Fruit fly (Drosophila melanogaster): ENCODE measurements around the gene Boh2.

Boh2 gene

dm6 chr2L:11192691-11193090, 13.9 kb downstream of the Boh2 start (continued):
- TF ChIP-seq lola (GFP tag; optimal IDR thresholded peaks at IDR 0.05) (peak in 1 of 3 experiments; percentile 76), CG8359 (GFP tag; optimal IDR thresholded peaks at IDR 0.05; ENCODE audit: borderline replicate concordance) (peak; percentile 6), al (GFP tag; IDR thresholded peaks at IDR 0.05) (no peak), Med (GFP tag) (peak; percentile 80), CG1529 (GFP tag; optimal IDR thresholded peaks at IDR 0.05) (peak; percentile 73), D19A (tag; optimal IDR thresholded peaks at IDR 0.05) (peak; percentile 70), Sry-β (GFP tag; optimal IDR thresholded peaks at IDR 0.05) (no peak), pnt (GFP tag; optimal IDR thresholded peaks at IDR 0.05) (peak; percentile 60), CG34422 (GFP tag; IDR thresholded peaks at IDR 0.05) (peak; percentile 49; the same call in 2 of the 3 replicates), prd (optimal IDR thresholded peaks at IDR 0.05) (no peak), prd (GFP tag; IDR thresholded peaks at IDR 0.05) (peak; percentile 83), CG4424 (GFP tag; optimal IDR thresholded peaks at IDR 0.05) (peak; percentile 60), exex (tag; optimal IDR thresholded peaks at IDR 0.05) (no peak), kah (GFP tag; optimal IDR thresholded peaks at IDR 0.05) (no peak), E2f1 (GFP tag; IDR thresholded peaks at IDR 0.05) (peak; percentile 68), unpg (GFP tag; optimal IDR thresholded peaks at IDR 0.05) (peak; percentile 81), CG2889 (GFP tag; IDR thresholded peaks at IDR 0.05) (0 out of 3 replicates have a peak, but pooled peaks have one; percentile 13), dmrt11E (tag; optimal IDR thresholded peaks at IDR 0.05) (peak; percentile 85), dpn (GFP tag; optimal IDR thresholded peaks at IDR 0.05) (peak in 1 of 2 experiments; percentile 64), CG13424 (tag; optimal IDR thresholded peaks at IDR 0.05) (peak; percentile 70), CG13287 (GFP tag; IDR thresholded peaks at IDR 0.05; ENCODE audit: partially characterized antibody) (no peak), CG8765 (GFP tag; IDR thresholded peaks at IDR 0.05) (peak; percentile 36; the same call in 1 of the 2 replicates), CG3847 (GFP tag; IDR thresholded peaks at IDR 0.05) (0 out of 2 replicates have a peak, but pooled peaks have one; percentile 30), tup (GFP tag; optimal IDR thresholded peaks at IDR 0.05) (no peak), Myb (GFP tag; optimal IDR thresholded peaks at IDR 0.05) (peak; percentile 20), tap (tag; optimal IDR thresholded peaks at IDR 0.05) (peak; percentile 28), shn (GFP tag; optimal IDR thresholded peaks at IDR 0.05) (peak; percentile 34), CG14860 (GFP tag; IDR thresholded peaks at IDR 0.05; ENCODE audit: partially characterized antibody) (no peak), pho (GFP tag; optimal IDR thresholded peaks at IDR 0.05) (no peak), esg (GFP tag; conservative IDR thresholded peaks at IDR 0.05) (peak; percentile 13; the same call in 1 of the 2 replicates), scrt (GFP tag; optimal IDR thresholded peaks at IDR 0.05) (no peak), CG1602 (GFP tag; optimal IDR thresholded peaks at IDR 0.05) (peak; percentile 30), CG16815 (GFP tag; optimal IDR thresholded peaks at IDR 0.05) (peak; percentile 46), Hmr (GFP tag; optimal IDR thresholded peaks at IDR 0.05) (no peak), CG16813 (GFP tag; IDR thresholded peaks at IDR 0.05; ENCODE audit: partially characterized antibody) (no peak), CG30020 (tag; optimal IDR thresholded peaks at IDR 0.05) (no peak), Bdp1 (GFP tag; optimal IDR thresholded peaks at IDR 0.05) (peak; percentile 37), NfI (GFP tag; optimal IDR thresholded peaks at IDR 0.05) (peak; percentile 54), CG6683 (GFP tag; optimal IDR thresholded peaks at IDR 0.05) (no peak), Ptx1 (GFP tag; IDR thresholded peaks at IDR 0.05) (peak; percentile 57), Fer2 (tag; optimal IDR thresholded peaks at IDR 0.05) (no peak)

DNA sequence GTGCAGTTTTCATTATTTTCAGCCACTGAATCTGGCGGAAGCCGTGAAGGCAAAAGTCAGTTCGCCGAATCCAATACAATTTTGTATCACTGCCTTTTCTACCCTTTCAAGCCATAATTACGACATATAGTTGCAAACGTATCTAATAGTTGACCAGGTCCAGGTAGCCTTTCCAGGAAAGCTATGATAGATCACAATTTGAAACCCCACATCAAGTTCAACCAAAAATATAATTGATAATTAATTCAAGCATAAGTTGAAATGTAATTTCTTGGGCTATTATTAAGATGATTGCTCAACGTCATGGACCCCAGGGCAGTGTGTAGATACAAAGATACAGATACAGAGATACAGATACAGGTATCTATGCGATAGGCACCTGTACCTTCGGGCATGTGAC, 17.4 kb downstream of the Boh2 start:
- peak; percentile 65 for TF ChIP-seq D19A (tag; optimal IDR thresholded peaks at IDR 0.05)
- no peak for TF ChIP-seq peb (GFP tag; IDR thresholded peaks at IDR 0.05)
- TF ChIP-seq sens (GFP tag): peak; percentile 37
- TF ChIP-seq grn (GFP tag; optimal IDR thresholded peaks at IDR 0.05): peak; percentile 69
- peak in 1 of 2 experiments; percentile 22 for TF ChIP-seq eve (GFP tag; optimal IDR thresholded peaks at IDR 0.05)

Measured in whole organism, embryonic.